Worm (Caenorhabditis elegans) whole organism, midembryonic: ENCODE measurements around the gene clec-25.

ENCODE experiments used
- T22C8.4 ChIP-seq: fragments of 200-800 bp; sonication (Bioruptor generic); IDR thresholded peaks from 2 replicates; pipeline ENCODE4 v1.3.6; 2022; ENCODE audit warnings: missing genetic modification characterization, missing compliant biosample characterization
- cog-1 ChIP-seq: sonication (generic microtip); optimal IDR thresholded peaks from 2 replicates; lab custom pipeline; 2016; ENCODE audit warnings: missing genetic modification characterization, missing compliant biosample characterization
- flt-1 ChIP-seq: fragments of 200-800 bp; sonication (Bioruptor generic); IDR thresholded peaks from 2 replicates; pipeline ENCODE4 v1.3.6; 2022; ENCODE audit warnings: missing genetic modification characterization, missing compliant biosample characterization
- klf-2 ChIP-seq: fragments of 200-800 bp; sonication (Bioruptor generic); conservative IDR thresholded peaks from 2 replicates; pipeline ENCODE4 v1.3.6; 2022; ENCODE audit warnings: missing genetic modification reagents, missing genetic modification characterization, missing compliant biosample characterization
- med-1 ChIP-seq: sonication (generic microtip); optimal IDR thresholded peaks from 2 replicates; lab custom pipeline; 2017; ENCODE audit warnings: missing genetic modification characterization, mild to moderate bottlenecking, missing compliant biosample characterization, antibody characterized with exemption, missing genetic modification reagents; ENCODE audit not compliant: insufficient read depth
- ref-1 ChIP-seq: fragments of 200-800 bp; sonication (Bioruptor generic); conservative IDR thresholded peaks from 2 replicates; pipeline ENCODE4 v1.3.6; 2022; ENCODE audit warnings: missing genetic modification reagents, missing genetic modification characterization, missing compliant biosample characterization
- tab-1 ChIP-seq: fragments of 200-800 bp; sonication (Bioruptor generic); IDR thresholded peaks from 2 replicates; pipeline ENCODE4 v1.3.6; 2022; ENCODE audit warnings: missing genetic modification characterization, missing compliant biosample characterization
- ztf-23 ChIP-seq: fragments of 200-800 bp; sonication (Bioruptor generic); IDR thresholded peaks from 2 replicates; pipeline ENCODE4 v1.3.6; 2022; ENCODE audit warnings: missing genetic modification reagents, missing genetic modification characterization, missing compliant biosample characterization
- ztf-29 ChIP-seq: fragments of 200-800 bp; sonication (Bioruptor generic); IDR thresholded peaks from 2 replicates; pipeline ENCODE4 v1.3.6; 2022; ENCODE audit warnings: missing genetic modification reagents, missing genetic modification characterization, missing compliant biosample characterization

The clec-25 gene

ce11 chrV:16812371-16812770 is 30.7 kb upstream of the clec-25 start:
- TF ChIP-seq T22C8.4 (GFP tag; lab: Robert Waterston, UW) (no peak), tab-1 (GFP tag; lab: Robert Waterston, UW) (no peak), ztf-29 (no peak), med-1 (GFP tag; lab: Kevin White, UChicago) (no peak)

DNA sequence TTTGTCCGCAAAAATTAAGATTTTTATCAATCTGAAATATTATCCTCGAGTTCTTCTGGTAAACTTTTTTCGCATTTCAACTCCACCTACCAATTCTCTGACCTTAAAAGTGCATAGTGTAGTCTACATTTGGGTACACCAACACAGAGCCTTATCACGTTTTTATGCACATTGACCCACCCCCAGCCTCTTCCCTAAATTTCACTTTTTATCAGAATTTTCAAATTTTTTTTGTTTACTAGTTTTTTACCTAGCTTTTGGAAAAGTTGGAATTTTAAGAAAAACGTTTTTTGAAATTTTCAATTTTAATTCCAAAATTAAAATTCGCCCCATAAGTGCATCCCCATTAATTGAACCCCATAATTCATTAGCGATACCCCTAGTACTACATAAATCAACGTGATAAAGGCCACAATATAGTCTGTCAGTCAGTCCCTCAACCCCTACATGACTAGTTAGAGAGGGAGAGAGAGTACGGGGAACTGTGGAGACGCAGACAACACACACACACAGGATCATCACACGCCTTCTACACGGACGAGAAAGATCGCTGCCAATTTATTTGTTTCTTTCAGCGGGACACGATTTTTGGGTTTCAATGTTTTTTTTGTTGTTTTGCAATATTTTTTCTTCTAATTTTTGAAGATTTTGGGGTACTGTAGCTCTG is 28.4 kb upstream of the clec-25 start:
- TF ChIP-seq ref-1 (no peak), tab-1 (GFP tag; lab: Robert Waterston, UW) (no peak), ztf-29 (no peak), med-1 (GFP tag; lab: Kevin White, UChicago) (no peak), cog-1 (tag; lab: Kevin White, UChicago) (no peak), T22C8.4 (GFP tag; lab: Robert Waterston, UW) (no peak), ztf-23 (GFP tag; lab: Robert Waterston, UW) (no peak)

DNA sequence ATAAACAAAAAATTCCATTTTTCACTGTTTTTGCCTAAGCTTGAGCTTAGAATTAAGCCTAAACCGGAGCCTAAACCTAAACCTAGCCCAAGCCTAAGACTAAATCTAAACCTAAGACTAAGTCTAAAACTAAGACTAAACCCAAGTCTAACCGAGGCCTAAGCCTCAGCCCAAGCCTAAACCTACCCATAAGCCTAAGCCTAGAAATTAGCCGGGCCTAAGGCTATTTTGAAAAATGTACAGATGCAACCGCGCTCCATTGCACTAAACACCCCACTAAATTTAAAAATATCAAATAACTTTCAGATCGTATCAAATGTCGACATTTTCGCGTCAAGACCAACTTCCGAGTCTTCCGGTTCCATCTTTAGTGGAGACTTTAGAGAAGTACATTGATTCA is 27.8 kb upstream of the clec-25 start, which contains the start of gene T20B3.1:
Gene T20B3.1 (plus strand): TSS at position 301 of the 400 bp plus-strand sequence.
- TF ChIP-seq ref-1 (no peak), ztf-23 (GFP tag; lab: Robert Waterston, UW) (no peak), flt-1 (GFP tag; lab: Robert Waterston, UW) (no peak)

ce11 chrV:16816707-16817106 is 26.3 kb upstream of the clec-25 start:
- TF ChIP-seq ref-1 (no peak), flt-1 (GFP tag; lab: Robert Waterston, UW) (no peak)

ce11 chrV:16821270-16821737 is 21.7 kb upstream of the clec-25 start, which contains the start of gene T20B3.14:
T20B3.14 (minus strand) TSS chrV:16821320.
- TF ChIP-seq ztf-23 (GFP tag; lab: Robert Waterston, UW) = no peak

DNA sequence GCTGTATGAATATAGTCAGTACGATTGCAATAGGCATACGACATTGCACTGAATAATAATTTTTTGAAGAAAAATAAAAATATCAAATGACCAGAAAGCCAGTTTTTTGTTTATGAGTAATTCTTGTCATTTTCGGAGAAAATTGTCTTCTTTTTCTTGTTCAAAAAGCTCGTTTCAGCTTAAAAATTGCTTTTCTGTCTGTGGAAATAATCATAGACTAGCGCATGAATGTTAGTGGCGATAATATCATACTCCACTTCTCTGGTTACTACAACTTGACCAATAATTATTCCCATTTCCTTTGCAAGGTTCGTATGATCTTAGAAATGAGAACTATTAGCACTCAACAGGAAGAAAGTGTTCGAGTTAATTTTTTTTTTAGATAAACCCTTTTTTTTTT is 15.6 kb upstream of the clec-25 start, which contains the start of gene srh-216:
Gene srh-216 (minus strand): TSS at position 101 of the 400 bp plus-strand sequence.
- TF ChIP-seq klf-2 (GFP tag; lab: Robert Waterston, UW) = no peak
- no peak for TF ChIP-seq ref-1
- TF ChIP-seq flt-1 (GFP tag; lab: Robert Waterston, UW) = no peak
- TF ChIP-seq T22C8.4 (GFP tag; lab: Robert Waterston, UW) = no peak
- TF ChIP-seq ztf-29 = no peak
- no peak for TF ChIP-seq tab-1 (GFP tag; lab: Robert Waterston, UW)

DNA sequence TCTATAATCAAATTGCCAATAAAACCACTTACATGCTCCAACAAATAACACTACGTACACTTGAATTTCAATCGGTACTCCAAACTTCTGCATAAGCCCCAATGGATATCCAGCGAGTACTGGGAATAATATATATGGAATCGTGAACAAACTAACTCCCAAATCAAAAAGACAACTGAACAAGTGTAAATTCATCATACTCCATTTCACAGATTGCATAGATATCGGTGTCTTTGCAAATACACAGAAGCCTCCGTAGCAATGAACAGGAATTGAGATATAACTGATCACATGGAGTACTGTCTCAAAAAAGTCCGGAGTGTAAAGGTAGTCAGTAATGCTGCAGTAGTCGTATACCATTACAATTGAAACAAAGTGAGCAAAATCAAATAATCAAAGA is 13.6 kb upstream of the clec-25 start, which contains the start of gene srh-214:
Gene srh-214 (minus strand): TSS at position 360 of the 400 bp plus-strand sequence.
- TF ChIP-seq cog-1 (tag; lab: Kevin White, UChicago) = no peak
- no peak for TF ChIP-seq med-1 (GFP tag; lab: Kevin White, UChicago)
- no peak for TF ChIP-seq ref-1
- no peak for TF ChIP-seq flt-1 (GFP tag; lab: Robert Waterston, UW)
- TF ChIP-seq ztf-29 = no peak
- no peak for TF ChIP-seq T22C8.4 (GFP tag; lab: Robert Waterston, UW)
- no peak for TF ChIP-seq ztf-23 (GFP tag; lab: Robert Waterston, UW)
- TF ChIP-seq klf-2 (GFP tag; lab: Robert Waterston, UW) = no peak

DNA sequence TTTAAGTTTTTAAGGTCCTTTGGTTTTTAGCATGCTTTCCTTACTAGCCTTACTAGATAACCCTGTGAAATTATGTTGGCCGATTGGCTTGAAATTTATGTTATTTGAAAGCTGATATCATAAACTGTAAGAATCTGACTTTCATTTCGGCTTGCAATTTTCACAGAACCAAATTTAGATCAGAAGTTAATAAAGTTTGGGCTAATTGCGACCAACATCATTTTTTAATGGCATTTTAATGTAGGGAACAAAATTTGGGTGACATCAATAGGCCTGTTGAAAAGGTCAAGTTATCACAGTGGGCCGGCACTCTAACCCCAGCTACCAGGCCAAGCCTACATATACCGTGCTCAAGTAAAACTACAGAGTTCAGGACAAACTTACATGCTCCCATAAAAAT is 11.7 kb upstream of the clec-25 start:
- no peak for TF ChIP-seq ztf-29
- TF ChIP-seq T22C8.4 (GFP tag; lab: Robert Waterston, UW) = no peak
- no peak for TF ChIP-seq med-1 (GFP tag; lab: Kevin White, UChicago)
- TF ChIP-seq flt-1 (GFP tag; lab: Robert Waterston, UW) = no peak
- no peak for TF ChIP-seq tab-1 (GFP tag; lab: Robert Waterston, UW)
- TF ChIP-seq klf-2 (GFP tag; lab: Robert Waterston, UW) = no peak
- no peak for TF ChIP-seq ztf-23 (GFP tag; lab: Robert Waterston, UW)
- no peak for TF ChIP-seq ref-1
- TF ChIP-seq cog-1 (tag; lab: Kevin White, UChicago) = no peak

ce11 chrV:16831921-16832320 is 11.1 kb upstream of the clec-25 start, which contains the start of gene srh-215:
srh-215 (minus strand) TSS chrV:16832021.
- no peak for TF ChIP-seq flt-1 (GFP tag; lab: Robert Waterston, UW)
- TF ChIP-seq ztf-29 = no peak
- TF ChIP-seq tab-1 (GFP tag; lab: Robert Waterston, UW) = no peak
- TF ChIP-seq med-1 (GFP tag; lab: Kevin White, UChicago) = no peak
- no peak for TF ChIP-seq ref-1
- TF ChIP-seq klf-2 (GFP tag; lab: Robert Waterston, UW) = no peak
- TF ChIP-seq cog-1 (tag; lab: Kevin White, UChicago) = no peak

ce11 chrV:16832865-16833264 is 10.2 kb upstream of the clec-25 start, which contains the start of gene phy-3:
phy-3 (plus strand) TSS chrV:16833165.
- no peak for TF ChIP-seq flt-1 (GFP tag; lab: Robert Waterston, UW)
- no peak for TF ChIP-seq ztf-29
- TF ChIP-seq klf-2 (GFP tag; lab: Robert Waterston, UW) = no peak

ce11 chrV:16833672-16834071 is 9.4 kb upstream of the clec-25 start:
- TF ChIP-seq ztf-23 (GFP tag; lab: Robert Waterston, UW) (no peak), cog-1 (tag; lab: Kevin White, UChicago) (no peak), T22C8.4 (GFP tag; lab: Robert Waterston, UW) (no peak), tab-1 (GFP tag; lab: Robert Waterston, UW) (no peak), ref-1 (no peak), klf-2 (GFP tag; lab: Robert Waterston, UW) (no peak), flt-1 (GFP tag; lab: Robert Waterston, UW) (no peak), ztf-29 (no peak), med-1 (GFP tag; lab: Kevin White, UChicago) (no peak)
